Worm (Caenorhabditis elegans) whole organism, L3 larva: ENCODE data around the gene E02H4.7.

Source experiments
- R02D3.7 ChIP-seq: fragments of 150-350 bp; optimal IDR thresholded peaks from 2 replicates; lab custom pipeline; 2014; ENCODE audit warnings: missing biosample characterization, missing genetic modification characterization
- ZK546.5 ChIP-seq: sonication (generic microtip); optimal IDR thresholded peaks from 2 replicates; lab custom pipeline; 2017; ENCODE audit warnings: missing biosample characterization, missing genetic modification characterization
- aly-2 ChIP-seq: fragments of 150-350 bp; optimal IDR thresholded peaks from 2 replicates; lab custom pipeline; 2014; ENCODE audit warnings: missing biosample characterization, missing genetic modification characterization
- ceh-16 ChIP-seq: sonication (generic microtip); optimal IDR thresholded peaks from 2 replicates; lab custom pipeline; 2017; ENCODE audit warnings: missing biosample characterization, missing genetic modification characterization
- ceh-28 ChIP-seq: fragments of 150-350 bp; optimal IDR thresholded peaks from 2 replicates; lab custom pipeline; 2014; ENCODE audit warnings: missing biosample characterization, missing genetic modification reagents, missing genetic modification characterization
- ceh-9 ChIP-seq: sonication (generic microtip); optimal IDR thresholded peaks from 2 replicates; lab custom pipeline; 2018; ENCODE audit warnings: missing biosample characterization, missing genetic modification characterization
- daf-12 ChIP-seq: fragments of 150-350 bp; optimal IDR thresholded peaks from 2 replicates; lab custom pipeline; 2014; ENCODE audit warnings: missing biosample characterization, missing genetic modification reagents, missing genetic modification characterization
- egl-27 ChIP-seq: sonication (generic microtip); optimal IDR thresholded peaks from 4 replicates; lab custom pipeline; 2017; ENCODE audit warnings: missing biosample characterization, missing genetic modification reagents, missing genetic modification characterization
- elt-1 ChIP-seq: fragments of 150-350 bp; optimal IDR thresholded peaks from 2 replicates; lab custom pipeline; 2014; ENCODE audit warnings: missing biosample characterization, missing genetic modification characterization
- elt-2 ChIP-seq: sonication (generic microtip); optimal IDR thresholded peaks from 2 replicates; lab custom pipeline; 2016; ENCODE audit warnings: missing genetic modification reagents, mild to moderate bottlenecking, missing genetic modification characterization, missing compliant biosample characterization
- elt-3 ChIP-seq, 3 experiments: fragments of 150-350 bp in 1 of 3; sonication (generic microtip) in 2 of 3; optimal IDR thresholded peaks; 2 replicates in 2 of 3; 4 replicates in 1 of 3; lab custom pipeline; 2014 to 2017; ENCODE audit warnings: missing biosample characterization in 3 of 3, missing genetic modification characterization in 3 of 3
- eor-1 ChIP-seq, 2 experiments: fragments of 150-350 bp; optimal IDR thresholded peaks; 2 replicates each; lab custom pipeline; 2014 to 2018; ENCODE audit warnings: missing biosample characterization in 2 of 2, missing genetic modification characterization in 2 of 2
- fkh-10 ChIP-seq: sonication (generic microtip); optimal IDR thresholded peaks from 2 replicates; lab custom pipeline; 2017; ENCODE audit warnings: missing biosample characterization, missing genetic modification reagents, missing genetic modification characterization
- hmg-11 ChIP-seq: sonication (generic microtip); optimal IDR thresholded peaks from 2 replicates; lab custom pipeline; 2016; ENCODE audit warnings: missing genetic modification characterization, missing compliant biosample characterization
- lin-15B ChIP-seq: fragments of 150-350 bp; optimal IDR thresholded peaks from 2 replicates; lab custom pipeline; 2014; ENCODE audit warnings: missing biosample characterization, missing genetic modification characterization
- lin-39 ChIP-seq: fragments of 150-350 bp; optimal IDR thresholded peaks from 2 replicates; lab custom pipeline; 2018; ENCODE audit warnings: missing biosample characterization, missing genetic modification reagents, missing genetic modification characterization
- mdl-1 ChIP-seq: fragments of 150-350 bp; optimal IDR thresholded peaks from 2 replicates; lab custom pipeline; 2014; ENCODE audit warnings: missing biosample characterization, missing genetic modification characterization
- mml-1 ChIP-seq: fragments of 150-350 bp; sonication (generic microtip); optimal IDR thresholded peaks from 3 replicates; lab custom pipeline; 2014; ENCODE audit warnings: missing biosample characterization, missing genetic modification characterization
- nfya-1 ChIP-seq: sonication (generic microtip); optimal IDR thresholded peaks from 2 replicates; lab custom pipeline; 2017; ENCODE audit warnings: missing genetic modification characterization, mild to moderate bottlenecking, missing compliant biosample characterization, antibody characterized with exemption, moderate library complexity; ENCODE audit not compliant: insufficient read depth
- nhr-11 ChIP-seq: fragments of 150-350 bp; optimal IDR thresholded peaks from 2 replicates; lab custom pipeline; 2014; ENCODE audit warnings: missing biosample characterization, missing genetic modification characterization
- nhr-12 ChIP-seq: fragments of 150-350 bp; optimal IDR thresholded peaks from 2 replicates; lab custom pipeline; 2014; ENCODE audit warnings: missing biosample characterization, missing genetic modification characterization
- nhr-23 ChIP-seq: fragments of 150-350 bp; optimal IDR thresholded peaks from 2 replicates; lab custom pipeline; 2014; ENCODE audit warnings: missing biosample characterization, missing genetic modification reagents, missing genetic modification characterization
- nhr-237 ChIP-seq: fragments of 150-350 bp; optimal IDR thresholded peaks from 2 replicates; lab custom pipeline; 2014; ENCODE audit warnings: missing biosample characterization, missing genetic modification characterization
- nhr-25 ChIP-seq: sonication (generic microtip); optimal IDR thresholded peaks from 2 replicates; lab custom pipeline; 2017; ENCODE audit warnings: missing biosample characterization, missing genetic modification characterization
- nhr-43 ChIP-seq: sonication (generic microtip); optimal IDR thresholded peaks from 2 replicates; lab custom pipeline; 2016; ENCODE audit warnings: mild to moderate bottlenecking, missing genetic modification characterization, missing compliant biosample characterization; ENCODE audit not compliant: poor library complexity, severe bottlenecking
- nhr-67 ChIP-seq: fragments of 150-350 bp; optimal IDR thresholded peaks from 2 replicates; lab custom pipeline; 2014; ENCODE audit warnings: missing biosample characterization, missing genetic modification characterization
- nhr-76 ChIP-seq: fragments of 150-350 bp; sonication (generic microtip); optimal IDR thresholded peaks from 5 replicates; lab custom pipeline; 2014; ENCODE audit warnings: missing biosample characterization, missing genetic modification characterization
- nhr-77 ChIP-seq: fragments of 150-350 bp; optimal IDR thresholded peaks from 2 replicates; lab custom pipeline; 2014; ENCODE audit warnings: missing biosample characterization, missing genetic modification characterization
- pqm-1 ChIP-seq: fragments of 150-350 bp; optimal IDR thresholded peaks from 2 replicates; lab custom pipeline; 2017; ENCODE audit warnings: missing biosample characterization, missing genetic modification characterization, inconsistent platforms
- sea-2 ChIP-seq: fragments of 150-350 bp; sonication (generic microtip); optimal IDR thresholded peaks from 4 replicates; lab custom pipeline; 2014; ENCODE audit warnings: missing biosample characterization, missing genetic modification reagents, missing genetic modification characterization
- skn-1 ChIP-seq: fragments of 150-350 bp; optimal IDR thresholded peaks from 2 replicates; lab custom pipeline; 2014; ENCODE audit warnings: missing biosample characterization, missing genetic modification characterization
- tbx-2 ChIP-seq: sonication (generic microtip); optimal IDR thresholded peaks from 2 replicates; lab custom pipeline; 2016; ENCODE audit warnings: mild to moderate bottlenecking, missing genetic modification characterization, missing compliant biosample characterization
- unc-39 ChIP-seq: sonication (generic microtip); optimal IDR thresholded peaks from 4 replicates; lab custom pipeline; 2017; ENCODE audit warnings: missing biosample characterization, missing genetic modification characterization
- unc-62 ChIP-seq: fragments of 150-350 bp; sonication (generic microtip); optimal IDR thresholded peaks from 4 replicates; lab custom pipeline; 2014; ENCODE audit warnings: missing biosample characterization, missing genetic modification reagents, missing genetic modification characterization
- zag-1 ChIP-seq: fragments of 150-350 bp; optimal IDR thresholded peaks from 2 replicates; lab custom pipeline; 2014; ENCODE audit warnings: missing biosample characterization, missing genetic modification characterization
- ztf-4 ChIP-seq: fragments of 150-350 bp; optimal IDR thresholded peaks from 2 replicates; lab custom pipeline; 2014; ENCODE audit warnings: missing biosample characterization, missing genetic modification characterization

The E02H4.7 gene

DNA sequence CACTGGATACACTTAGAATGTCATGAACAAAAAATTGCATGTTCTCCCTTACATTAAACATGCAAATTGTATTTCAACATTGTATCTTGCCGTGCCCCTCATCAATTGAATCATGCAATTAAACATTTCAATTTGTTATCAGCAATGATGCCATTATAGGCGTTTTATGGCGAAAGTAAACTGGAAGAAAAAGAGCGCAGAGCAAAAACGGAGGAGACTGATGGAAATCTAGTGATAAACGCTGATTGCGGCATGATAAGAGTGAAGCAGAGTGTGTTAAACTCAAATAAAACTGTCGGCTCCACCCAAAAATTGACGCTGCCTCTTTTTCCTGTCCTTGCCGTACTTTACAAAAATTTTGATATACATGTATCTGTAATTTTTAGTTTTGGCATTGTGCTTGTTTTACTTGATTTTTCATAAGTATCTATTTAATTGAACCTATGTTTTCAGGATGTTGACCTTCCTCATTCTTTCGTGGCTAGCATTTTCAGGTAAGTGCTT lies 41.5 kb upstream of the E02H4.7 start, which contains the start of gene K06G5.1 (continued):
- TF ChIP-seq nhr-67 (no peak), nhr-76 (tag; lab: Kevin White, UChicago) (no peak), nhr-25 (tag; lab: Kevin White, UChicago) (no peak), hmg-11 (tag; lab: Kevin White, UChicago) (no peak), nfya-1 (tag; lab: Kevin White, UChicago) (no peak), R02D3.7 (no peak)

DNA sequence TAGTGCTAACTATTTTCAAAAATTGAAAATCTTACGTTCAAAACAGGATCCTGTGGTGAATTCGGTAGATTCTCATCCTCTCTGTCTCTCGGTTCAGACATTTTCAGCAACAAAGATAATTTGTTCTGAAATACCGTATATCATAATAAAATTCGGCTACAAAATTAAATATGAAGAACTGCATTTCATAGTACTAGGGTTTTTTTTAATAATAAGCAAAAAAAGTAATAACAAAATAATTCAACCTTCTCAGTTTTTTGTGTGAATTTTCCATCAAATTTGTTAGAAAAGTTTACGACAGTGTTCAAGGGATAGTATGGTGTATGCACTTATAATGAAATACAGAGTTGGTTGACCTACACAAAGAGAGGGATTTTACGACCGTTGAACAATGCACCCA lies 32.9 kb upstream of the E02H4.7 start, which contains the start of gene K06G5.3:
TSS of gene K06G5.3 (minus strand) at position 101 of the 400 bp plus-strand sequence.
- TF ChIP-seq elt-2 (tag; lab: Kevin White, UChicago) (no peak), egl-27 (tag; lab: Kevin White, UChicago) (no peak), zag-1 (tag; lab: Kevin White, UChicago) (no peak), aly-2 (tag; lab: Kevin White, UChicago) (no peak)

DNA sequence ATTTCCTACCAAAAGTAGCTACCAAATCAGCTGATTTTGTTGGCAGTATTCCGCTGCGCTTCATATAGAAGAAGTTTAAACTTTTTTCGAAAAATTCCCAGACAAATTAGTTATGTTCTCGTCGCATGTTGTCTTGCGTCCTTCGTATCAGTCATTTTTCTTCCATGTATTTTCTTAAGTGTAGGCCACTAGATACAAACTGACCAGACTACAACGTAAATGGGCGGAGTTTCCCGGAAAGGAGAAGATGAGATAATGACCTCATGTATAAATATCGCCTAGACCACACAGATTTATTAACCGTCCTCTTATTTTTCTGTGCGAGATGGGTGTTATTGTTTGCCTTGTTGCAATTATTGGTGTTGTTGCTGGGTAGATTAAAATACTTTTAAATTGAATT lies 30.8 kb upstream of the E02H4.7 start, which contains the start of gene cyp-13B2:
TSS of gene cyp-13B2 (plus strand) at position 301 of the 400 bp plus-strand sequence.
- TF ChIP-seq elt-3 (tag; optimal IDR thresholded peaks at IDR 0.05; lab: Kevin White, UChicago) (no peak), elt-2 (tag; lab: Kevin White, UChicago) (no peak), nhr-25 (tag; lab: Kevin White, UChicago) (no peak), ceh-28 (no peak), lin-39 (tag; lab: Kevin White, UChicago) (no peak), nhr-43 (no peak), eor-1 (tag; optimal IDR thresholded peaks at IDR 0.05; lab: Kevin White, UChicago) (no peak), nhr-237 (tag; lab: Kevin White, UChicago) (no peak), ztf-4 (no peak), tbx-2 (no peak), R02D3.7 (no peak)

DNA sequence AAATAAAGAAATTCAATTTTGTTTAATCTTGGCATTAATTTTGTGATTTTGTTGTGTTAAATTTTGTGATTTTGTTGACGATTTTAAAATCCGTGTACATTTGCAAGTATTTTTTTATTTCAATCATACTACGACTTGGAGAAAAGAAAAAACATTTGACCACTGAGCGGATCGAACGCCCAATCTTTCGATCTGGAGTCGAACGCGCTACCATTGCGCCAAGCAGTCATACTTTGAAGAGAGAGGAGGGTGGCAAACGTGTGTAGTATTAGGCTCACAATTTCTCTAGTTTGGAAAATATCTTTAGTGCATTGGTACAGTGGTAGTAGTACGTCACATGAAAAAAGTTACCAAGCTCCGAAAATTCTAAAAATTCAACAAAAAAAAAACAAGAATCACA lies 27.3 kb upstream of the E02H4.7 start:
- TF ChIP-seq R02D3.7 (no peak), skn-1 (tag; lab: Kevin White, UChicago) (no peak), nhr-43 (peak; percentile 58), elt-2 (tag; lab: Kevin White, UChicago) (peak; percentile 18), hmg-11 (tag; lab: Kevin White, UChicago) (peak; percentile 58)

DNA sequence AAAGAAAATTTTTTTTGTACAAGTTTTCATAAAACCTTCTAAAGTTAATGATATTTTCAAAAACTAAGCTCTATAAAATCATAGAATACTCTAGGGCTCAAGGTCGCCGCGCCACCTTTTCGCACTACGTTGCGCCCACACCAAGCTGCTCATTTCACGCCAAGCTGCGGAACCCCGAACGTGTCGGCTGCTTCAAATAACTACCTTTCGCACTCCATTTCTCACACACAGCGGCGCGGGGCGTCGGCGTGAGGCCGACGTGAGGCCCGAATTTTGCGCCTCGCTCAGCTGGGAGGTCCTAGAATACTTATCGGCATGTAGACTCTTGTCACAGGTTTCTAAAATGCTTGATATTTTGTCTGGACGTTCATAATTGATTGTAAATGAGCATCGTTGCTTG lies 24.1 kb upstream of the E02H4.7 start:
- no peak for TF ChIP-seq pqm-1
- no peak for TF ChIP-seq elt-1 (tag; lab: Kevin White, UChicago)

ce11 chrX:14234366-14234765 lies 21.7 kb upstream of the E02H4.7 start, which contains the start of gene srg-36:
Gene srg-36 (minus strand): TSS chrX:14234466.
- TF ChIP-seq nhr-43 (no peak), nhr-77 (tag; lab: Kevin White, UChicago) (no peak), nhr-67 (no peak), mdl-1 (no peak), ceh-9 (tag; lab: Kevin White, UChicago) (no peak), hmg-11 (tag; lab: Kevin White, UChicago) (no peak), tbx-2 (no peak), pqm-1 (no peak), egl-27 (tag; lab: Kevin White, UChicago) (no peak), R02D3.7 (no peak), zag-1 (tag; lab: Kevin White, UChicago) (no peak), unc-62 (no peak), mml-1 (tag; lab: Kevin White, UChicago) (no peak), ztf-4 (no peak), daf-12 (tag; lab: Kevin White, UChicago) (no peak)

DNA sequence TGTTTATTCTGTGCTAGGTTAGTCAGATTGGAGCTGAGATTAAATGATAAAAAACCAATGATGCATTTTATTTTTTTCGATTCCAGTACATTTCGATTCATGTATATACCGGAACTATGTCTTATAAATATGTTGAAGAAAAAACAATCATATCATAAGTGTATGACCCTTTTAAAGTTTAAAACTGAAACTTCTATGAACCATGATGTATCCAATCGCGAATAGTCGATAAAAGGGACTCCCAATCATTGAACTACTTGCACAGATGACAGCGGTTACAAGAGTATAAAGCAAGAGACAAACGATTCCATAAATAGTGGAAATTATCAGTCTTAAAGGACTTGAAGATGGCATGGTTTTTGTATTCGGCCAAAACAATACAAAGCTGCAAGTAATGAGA lies 21.1 kb upstream of the E02H4.7 start, which contains the start of gene srg-37:
TSS of gene srg-37 (minus strand) at position 101 of the 400 bp plus-strand sequence.
- TF ChIP-seq skn-1 (tag; lab: Kevin White, UChicago) (no peak), lin-39 (tag; lab: Kevin White, UChicago) (no peak), nhr-25 (tag; lab: Kevin White, UChicago) (no peak), fkh-10 (GFP tag; lab: Kevin White, UChicago) (no peak), nhr-11 (no peak), aly-2 (tag; lab: Kevin White, UChicago) (no peak), nhr-23 (no peak), ZK546.5 (tag; lab: Kevin White, UChicago) (no peak), sea-2 (GFP tag; lab: Kevin White, UChicago) (no peak), nhr-12 (no peak), mdl-1 (no peak), tbx-2 (no peak), eor-1 (tag; optimal IDR thresholded peaks at IDR 0.05; lab: Kevin White, UChicago) (no peak), ceh-16 (no peak), unc-39 (tag; lab: Kevin White, UChicago) (no peak), nhr-77 (tag; lab: Kevin White, UChicago) (no peak), elt-3 (tag; optimal IDR thresholded peaks at IDR 0.05; lab: Kevin White, UChicago) (no peak), lin-15B (tag; lab: Kevin White, UChicago) (no peak), ceh-9 (tag; lab: Kevin White, UChicago) (no peak), nhr-43 (no peak)
- TF ChIP-seq, all 47 proteins: peak for 0
